Fruit fly (Drosophila melanogaster) whole organism, embryonic: ENCODE data around the gene Glys.
A peak's percentile ranks its signal among the peaks of the same experiment; 100 is the strongest.

Experiments
- Atf6 ChIP-seq: fragments of 200-800 bp; sonication (Bioruptor generic); IDR thresholded peaks from 2 replicates; pipeline ENCODE4 v1.3.6; 2022; ENCODE audit warnings: missing biosample characterization, missing genetic modification characterization
- Awh ChIP-seq: fragments of 200-800 bp; sonication (Bioruptor generic); IDR thresholded peaks from 2 replicates; pipeline ENCODE4, ENCODE4 v1.3.6; 2022; ENCODE audit warnings: missing biosample characterization, missing genetic modification characterization
- CG10147 ChIP-seq: fragments of 200-800 bp; sonication (Bioruptor generic); optimal IDR thresholded peaks from 2 replicates; lab custom pipeline; 2019; ENCODE audit warnings: missing biosample characterization, mild to moderate bottlenecking, missing genetic modification characterization, moderate library complexity
- CG12219 ChIP-seq: fragments of 200-800 bp; sonication (Bioruptor generic); optimal IDR thresholded peaks from 3 replicates; lab custom pipeline; 2018; ENCODE audit warnings: missing biosample characterization, mild to moderate bottlenecking, missing genetic modification characterization
- CG12391 ChIP-seq: fragments of 200-800 bp; sonication (Bioruptor generic); optimal IDR thresholded peaks from 3 replicates; lab custom pipeline; 2018; ENCODE audit warnings: missing biosample characterization, mild to moderate bottlenecking, missing genetic modification characterization, moderate library complexity
- CG13775 ChIP-seq: fragments of 200-800 bp; sonication (Bioruptor generic); optimal IDR thresholded peaks from 3 replicates; lab custom pipeline; 2017; ENCODE audit warnings: missing biosample characterization, mild to moderate bottlenecking, missing genetic modification characterization
- CG14667 ChIP-seq: fragments of 200-800 bp; sonication (Bioruptor generic); IDR thresholded peaks from 2 replicates; pipeline ENCODE4 v1.3.6; 2022; ENCODE audit warnings: missing biosample characterization, missing genetic modification characterization
- CG17359 ChIP-seq: fragments of 200-800 bp; sonication (Bioruptor generic); optimal IDR thresholded peaks from 3 replicates; lab custom pipeline; 2018; ENCODE audit warnings: missing biosample characterization, mild to moderate bottlenecking, missing genetic modification characterization, moderate library complexity
- CG18476 ChIP-seq: fragments of 200-800 bp; sonication (Bioruptor generic); optimal IDR thresholded peaks from 2 replicates; lab custom pipeline; 2016; ENCODE audit warnings: missing biosample characterization, mild to moderate bottlenecking, missing genetic modification characterization
- CG32767 ChIP-seq: fragments of 200-800 bp; sonication (Bioruptor generic); IDR thresholded peaks from 2 replicates; pipeline ENCODE4 v1.3.6; 2022; ENCODE audit warnings: missing biosample characterization, missing genetic modification characterization
- CG34224 ChIP-seq: fragments of 200-800 bp; sonication (Bioruptor generic); IDR thresholded peaks from 3 replicates; pipeline ENCODE4 v1.3.6; 2022; ENCODE audit warnings: missing biosample characterization, missing genetic modification characterization; ENCODE audit not compliant: partially characterized antibody
- CG6854 ChIP-seq: fragments of 200-800 bp; sonication (Bioruptor generic); optimal IDR thresholded peaks from 3 replicates; lab custom pipeline; 2017; ENCODE audit warnings: missing biosample characterization, mild to moderate bottlenecking, missing genetic modification characterization
- CG7928 ChIP-seq: fragments of 200-800 bp; sonication (Bioruptor generic); optimal IDR thresholded peaks from 2 replicates; lab custom pipeline; 2017; ENCODE audit warnings: missing biosample characterization, mild to moderate bottlenecking, missing genetic modification characterization
- CG8290 ChIP-seq, 3 experiments: fragments of 200-800 bp; sonication (Bioruptor generic); optimal IDR thresholded peaks; 2 replicates each; lab custom pipeline; 2016 to 2019; ENCODE audit warnings: missing biosample characterization in 3 of 3, missing genetic modification characterization in 3 of 3, mild to moderate bottlenecking in 2 of 3, moderate library complexity in 1 of 3
- CG8765 ChIP-seq: fragments of 200-800 bp; sonication (Bioruptor generic); IDR thresholded peaks from 2 replicates; pipeline ENCODE4 v1.3.6; 2022; ENCODE audit warnings: missing biosample characterization, missing genetic modification characterization
- CG9817 ChIP-seq: fragments of 200-800 bp; sonication (Bioruptor generic); optimal IDR thresholded peaks from 2 replicates; lab custom pipeline; 2018; ENCODE audit warnings: missing biosample characterization, mild to moderate bottlenecking, missing genetic modification characterization, moderate library complexity
- CG9932 ChIP-seq: fragments of 200-800 bp; sonication (Bioruptor generic); IDR thresholded peaks from 2 replicates; pipeline ENCODE4 v1.3.6; 2022; ENCODE audit warnings: missing biosample characterization, missing genetic modification characterization
- Drgx ChIP-seq: fragments of 200-800 bp; sonication (Bioruptor generic); IDR thresholded peaks from 2 replicates; pipeline ENCODE4 v1.3.6; 2022; ENCODE audit warnings: missing biosample characterization, missing genetic modification characterization
- Elba2 ChIP-seq: fragments of 200-800 bp; sonication (Bioruptor generic); optimal IDR thresholded peaks from 3 replicates; lab custom pipeline; 2016; ENCODE audit warnings: missing biosample characterization, missing genetic modification characterization
- GATAe ChIP-seq: fragments of 200-800 bp; sonication (Bioruptor generic); conservative IDR thresholded peaks from 2 replicates; pipeline ENCODE4 v1.3.6; 2022; ENCODE audit warnings: missing biosample characterization, missing genetic modification characterization
- H2.0 ChIP-seq: fragments of 200-800 bp; sonication (Bioruptor generic); IDR thresholded peaks from 2 replicates; pipeline ENCODE4 v1.3.6; 2022; ENCODE audit warnings: missing biosample characterization, missing genetic modification characterization
- Jarid2 ChIP-seq: fragments of 200-800 bp; sonication (Bioruptor generic); optimal IDR thresholded peaks from 3 replicates; lab custom pipeline; 2017; ENCODE audit warnings: mild to moderate bottlenecking, missing biosample characterization, missing genetic modification reagents, missing genetic modification characterization
- Lpt ChIP-seq: fragments of >200 bp; optimal IDR thresholded peaks from 2 replicates; lab custom pipeline; 2018; ENCODE audit warnings: missing biosample characterization, missing genetic modification characterization
- Max ChIP-seq: fragments of 200-800 bp; sonication (Bioruptor generic); optimal IDR thresholded peaks from 2 replicates; lab custom pipeline; 2016; ENCODE audit warnings: missing biosample characterization, mild to moderate bottlenecking, missing genetic modification characterization
- Meics ChIP-seq: fragments of 200-800 bp; sonication (Bioruptor generic); optimal IDR thresholded peaks from 2 replicates; lab custom pipeline; 2017; ENCODE audit warnings: missing biosample characterization, mild to moderate bottlenecking, missing genetic modification characterization
- Neu2 ChIP-seq: fragments of 200-800 bp; sonication (Bioruptor generic); optimal IDR thresholded peaks from 3 replicates; lab custom pipeline; 2016; ENCODE audit warnings: missing biosample characterization, missing genetic modification characterization, borderline replicate concordance
- Pdp1 ChIP-seq, 2 experiments: fragments of 200-800 bp; sonication (Bioruptor generic); optimal IDR thresholded peaks; 3 replicates each; lab custom pipeline; 2016; ENCODE audit warnings: missing biosample characterization in 2 of 2, missing genetic modification characterization in 2 of 2, mild to moderate bottlenecking in 1 of 2, moderate library complexity in 1 of 2
- abd-A ChIP-seq: fragments of 200-800 bp; sonication (Bioruptor generic); optimal IDR thresholded peaks from 3 replicates; lab custom pipeline; 2019; ENCODE audit warnings: missing biosample characterization, mild to moderate bottlenecking, missing genetic modification characterization, moderate library complexity
- cad ChIP-seq: fragments of >200 bp; optimal IDR thresholded peaks from 2 replicates; lab custom pipeline; 2017; ENCODE audit warnings: missing biosample characterization, missing genetic modification characterization
- crp ChIP-seq, 2 experiments: fragments of 200-800 bp; sonication (Bioruptor generic); optimal IDR thresholded peaks; 2 replicates in 1 of 2; 3 replicates in 1 of 2; lab custom pipeline; 2017; ENCODE audit warnings: missing biosample characterization in 2 of 2, missing genetic modification characterization in 2 of 2, mild to moderate bottlenecking in 1 of 2, moderate library complexity in 1 of 2
- disco-r ChIP-seq: fragments of 200-800 bp; sonication (Bioruptor generic); optimal IDR thresholded peaks from 2 replicates; lab custom pipeline; 2016; ENCODE audit warnings: missing biosample characterization, missing genetic modification characterization
- dm ChIP-seq: fragments of 200-800 bp; sonication (Bioruptor generic); optimal IDR thresholded peaks from 3 replicates; lab custom pipeline; 2016; ENCODE audit warnings: missing biosample characterization, missing genetic modification characterization
- dpn ChIP-seq, 2 experiments: fragments of 200-800 bp; sonication (Bioruptor generic); optimal IDR thresholded peaks; 3 replicates each; lab custom pipeline; 2016; ENCODE audit warnings: missing biosample characterization in 2 of 2, missing genetic modification characterization in 2 of 2
- en ChIP-seq: fragments of 200-800 bp; sonication (Bioruptor generic); optimal IDR thresholded peaks from 2 replicates; lab custom pipeline; 2016; ENCODE audit warnings: missing biosample characterization, missing genetic modification characterization
- fd64A ChIP-seq: fragments of 200-800 bp; sonication (Bioruptor generic); optimal IDR thresholded peaks from 3 replicates; lab custom pipeline; 2018; ENCODE audit warnings: missing biosample characterization, mild to moderate bottlenecking, missing genetic modification characterization
- fru ChIP-seq: fragments of >200 bp; optimal IDR thresholded peaks from 2 replicates; lab custom pipeline; 2017
- gcm2 ChIP-seq: fragments of 200-800 bp; sonication (Bioruptor generic); optimal IDR thresholded peaks from 2 replicates; lab custom pipeline; 2016; ENCODE audit warnings: missing biosample characterization, missing genetic modification characterization
- gfzf ChIP-seq: fragments of 200-800 bp; sonication (Bioruptor generic); optimal IDR thresholded peaks from 2 replicates; lab custom pipeline; 2016; ENCODE audit warnings: missing biosample characterization, mild to moderate bottlenecking, missing genetic modification characterization, moderate library complexity
- hb ChIP-seq: fragments of 200-800 bp; sonication (Bioruptor generic); IDR thresholded peaks from 3 replicates; pipeline ENCODE4 v1.3.6; 2022; ENCODE audit warnings: missing biosample characterization, missing genetic modification characterization; ENCODE audit not compliant: partially characterized antibody
- lbe ChIP-seq: fragments of 200-800 bp; sonication (Bioruptor generic); optimal IDR thresholded peaks from 2 replicates; lab custom pipeline; 2016; ENCODE audit warnings: missing biosample characterization, mild to moderate bottlenecking, missing genetic modification characterization
- mam ChIP-seq: fragments of 200-800 bp; sonication (Bioruptor generic); optimal IDR thresholded peaks from 3 replicates; lab custom pipeline; 2016; ENCODE audit warnings: missing biosample characterization, missing genetic modification characterization
- nom ChIP-seq: fragments of 200-800 bp; sonication (Bioruptor generic); optimal IDR thresholded peaks from 2 replicates; lab custom pipeline; 2017; ENCODE audit warnings: missing biosample characterization, missing genetic modification characterization, mild to moderate bottlenecking, moderate library complexity, missing genetic modification reagents
- odd ChIP-seq: fragments of 200-800 bp; sonication (Bioruptor generic); optimal IDR thresholded peaks from 2 replicates; lab custom pipeline; 2017; ENCODE audit warnings: missing biosample characterization, mild to moderate bottlenecking, missing genetic modification characterization
- pho ChIP-seq: fragments of 200-800 bp; sonication (Bioruptor generic); optimal IDR thresholded peaks from 2 replicates; lab custom pipeline; 2016; ENCODE audit warnings: missing biosample characterization, missing genetic modification characterization
- sc ChIP-seq, 3 experiments: fragments of >200 bp in 2 of 3; fragments of 200-800 bp in 1 of 3; sonication (Bioruptor generic) in 1 of 3; optimal IDR thresholded peaks; 2 replicates in 2 of 3; 3 replicates in 1 of 3; lab custom pipeline; 2017; ENCODE audit warnings: mild to moderate bottlenecking in 1 of 3, missing biosample characterization in 1 of 3, missing genetic modification characterization in 1 of 3, missing genetic modification reagents in 1 of 3
- sd ChIP-seq: fragments of 200-800 bp; sonication (Bioruptor generic); optimal IDR thresholded peaks from 3 replicates; lab custom pipeline; 2018; ENCODE audit warnings: missing biosample characterization, mild to moderate bottlenecking, missing genetic modification characterization, moderate library complexity
- twi ChIP-seq: fragments of 200-800 bp; optimal IDR thresholded peaks from 2 replicates; lab custom pipeline; 2019; ENCODE audit warnings: missing biosample characterization, mild to moderate bottlenecking, missing genetic modification characterization, moderate library complexity
- zen2 ChIP-seq: fragments of 200-800 bp; sonication (Bioruptor generic); IDR thresholded peaks from 3 replicates; pipeline ENCODE4 v1.3.6; 2022; ENCODE audit warnings: missing biosample characterization, missing genetic modification characterization; ENCODE audit not compliant: partially characterized antibody

The Glys gene

DNA sequence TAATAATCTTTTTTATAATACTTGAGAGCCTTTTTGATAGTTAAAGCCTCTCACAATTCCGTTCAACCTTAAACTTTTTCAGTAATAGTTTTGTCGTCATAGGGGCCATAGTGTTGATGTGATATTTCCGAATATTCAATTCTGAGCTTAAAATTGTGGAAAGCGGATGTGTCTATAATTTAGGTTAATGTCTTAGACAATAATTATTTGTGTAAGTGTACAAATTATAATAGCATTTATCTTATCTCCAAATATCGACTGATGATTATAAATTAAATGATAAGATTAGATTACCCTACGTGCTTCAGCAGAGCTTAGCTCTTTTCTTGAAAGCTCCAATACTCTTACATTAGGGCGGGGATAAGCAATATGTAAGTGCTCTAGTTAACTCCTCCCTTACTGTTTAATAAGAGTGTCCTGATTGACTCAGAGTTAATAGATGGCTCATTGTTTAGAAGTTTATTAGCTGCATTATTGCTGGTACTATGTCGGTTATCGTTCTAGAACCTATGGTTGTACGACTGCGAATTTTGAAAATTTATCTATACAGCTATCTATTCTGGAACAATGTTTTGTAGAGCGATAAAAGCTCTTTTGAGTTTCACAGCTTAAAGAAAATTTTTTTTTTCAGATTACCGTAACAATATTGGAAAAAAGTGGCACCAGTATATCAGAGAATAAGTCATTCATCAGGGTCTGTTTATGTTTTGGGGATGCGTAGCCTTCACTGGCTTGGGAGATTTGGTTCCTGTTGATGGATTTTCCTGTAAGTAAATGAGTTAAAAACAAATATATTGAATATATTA lies 8.1 kb downstream of the Glys start:
- TF ChIP-seq CG9817 (tag; lab: Kevin White, UChicago) (no peak), CG6854 (no peak), CG12391 (tag; lab: Kevin White, UChicago) (peak; percentile 56), fd64A (GFP tag; lab: Kevin White, UChicago) (no peak), dpn (GFP tag; optimal IDR thresholded peaks at IDR 0.05; lab: Kevin White, UChicago) (peak; percentile 20 to 22), odd (GFP tag; lab: Kevin White, UChicago) (no peak), Neu2 (no peak), en (GFP tag; lab: Kevin White, UChicago) (no peak), CG13775 (GFP tag; lab: Kevin White, UChicago) (peak; percentile 25), abd-A (tag; lab: Kevin White, UChicago) (no peak), CG14667 (GFP tag; lab: Robert Waterston, UW) (no peak), CG8765 (GFP tag; lab: Robert Waterston, UW) (no peak), Elba2 (GFP tag; lab: Kevin White, UChicago) (no peak), CG18476 (GFP tag; lab: Kevin White, UChicago) (no peak), CG34224 (GFP tag; lab: Robert Waterston, UW) (no peak), CG8290 (GFP tag; optimal IDR thresholded peaks at IDR 0.05; lab: Kevin White, UChicago) (no peak), CG8290 (tag; optimal IDR thresholded peaks at IDR 0.05; lab: Kevin White, UChicago) (peak in 1 of 2 experiments; percentile 2), GATAe (GFP tag; lab: Robert Waterston, UW) (peak; percentile 92), crp (GFP tag; optimal IDR thresholded peaks at IDR 0.05; lab: Kevin White, UChicago) (no peak), CG10147 (no peak), gfzf (GFP tag; lab: Kevin White, UChicago) (no peak), Atf6 (GFP tag; lab: Robert Waterston, UW) (peak; percentile 51; the same call in 1 of the 2 replicates), CG7928 (GFP tag; lab: Kevin White, UChicago) (no peak), CG12219 (GFP tag; lab: Kevin White, UChicago) (no peak), CG32767 (GFP tag; lab: Robert Waterston, UW) (no peak), Lpt (GFP tag; lab: Kevin White, UChicago) (no peak), sc (optimal IDR thresholded peaks at IDR 0.05; lab: Kevin White, UChicago) (no peak), sc (GFP tag; optimal IDR thresholded peaks at IDR 0.05; lab: Kevin White, UChicago) (no peak), zen2 (GFP tag; lab: Robert Waterston, UW) (no peak), mam (GFP tag; lab: Kevin White, UChicago) (peak; percentile 20), Meics (GFP tag; lab: Kevin White, UChicago) (no peak), Drgx (GFP tag; lab: Robert Waterston, UW) (no peak), Max (GFP tag; lab: Kevin White, UChicago) (no peak), CG17359 (tag; lab: Kevin White, UChicago) (no peak), lbe (no peak), sd (tag; lab: Kevin White, UChicago) (no peak), twi (no peak), H2.0 (GFP tag; lab: Robert Waterston, UW) (no peak), Jarid2 (GFP tag; lab: Kevin White, UChicago) (no peak), Pdp1 (GFP tag; optimal IDR thresholded peaks at IDR 0.05; lab: Kevin White, UChicago) (peak in 1 of 2 experiments; percentile 20), pho (GFP tag; lab: Kevin White, UChicago) (peak; percentile 18), CG9932 (GFP tag; lab: Robert Waterston, UW) (0 out of 2 replicates have a peak, but pooled peaks have one; percentile 42), nom (GFP tag; lab: Kevin White, UChicago) (no peak), gcm2 (GFP tag; lab: Kevin White, UChicago) (no peak), disco-r (GFP tag; lab: Kevin White, UChicago) (no peak), hb (GFP tag; lab: Robert Waterston, UW) (no peak), dm (peak; percentile 14), Awh (GFP tag; lab: Robert Waterston, UW) (no peak), cad (no peak), fru (no peak)
